Worm (Caenorhabditis elegans) whole organism, mixed stage, embryonic: Measurements from ENCODE around the gene B0496.6.

Experiments used
- M03D4.4 ChIP-seq: sonication (generic microtip); optimal IDR thresholded peaks from 2 replicates; lab custom pipeline; 2017; ENCODE audit warnings: mild to moderate bottlenecking, missing genetic modification characterization, missing compliant biosample characterization
- bed-3 ChIP-seq: fragments of 200-800 bp; sonication (Bioruptor generic); optimal IDR thresholded peaks from 3 replicates; lab custom pipeline; 2018; ENCODE audit warnings: mild to moderate bottlenecking, missing genetic modification characterization, moderate library complexity, missing compliant biosample characterization
- blmp-1 ChIP-seq: fragments of 150-350 bp; optimal IDR thresholded peaks from 2 replicates; lab custom pipeline; 2014; ENCODE audit warnings: missing biosample characterization, missing genetic modification characterization
- ceh-39 ChIP-seq: fragments of 150-350 bp; optimal IDR thresholded peaks from 2 replicates; lab custom pipeline; 2014; ENCODE audit warnings: missing biosample characterization, missing genetic modification characterization
- ceh-43 ChIP-seq: fragments of 200-800 bp; sonication (Bioruptor generic); optimal IDR thresholded peaks from 2 replicates; lab custom pipeline; 2018; ENCODE audit warnings: mild to moderate bottlenecking, missing genetic modification characterization, moderate library complexity, missing compliant biosample characterization
- ces-1 ChIP-seq: fragments of 150-350 bp; optimal IDR thresholded peaks from 2 replicates; lab custom pipeline; 2014; ENCODE audit warnings: missing biosample characterization, missing genetic modification reagents, missing genetic modification characterization
- drap-1 ChIP-seq: fragments of 200-800 bp; sonication (Bioruptor generic); optimal IDR thresholded peaks from 3 replicates; lab custom pipeline; 2018; ENCODE audit warnings: mild to moderate bottlenecking, missing genetic modification characterization, missing compliant biosample characterization
- elt-1 ChIP-seq: sonication (generic microtip); optimal IDR thresholded peaks from 2 replicates; lab custom pipeline; 2017; ENCODE audit warnings: missing genetic modification characterization, mild to moderate bottlenecking, missing compliant biosample characterization, antibody characterized with exemption, moderate library complexity, borderline replicate concordance; ENCODE audit not compliant: insufficient read depth
- elt-3 ChIP-seq: fragments of 150-350 bp; optimal IDR thresholded peaks from 2 replicates; lab custom pipeline; 2014; ENCODE audit warnings: missing biosample characterization, missing genetic modification characterization
- flh-1 ChIP-seq: fragments of 200-800 bp; sonication (Bioruptor generic); optimal IDR thresholded peaks from 2 replicates; lab custom pipeline; 2018; ENCODE audit warnings: mild to moderate bottlenecking, missing genetic modification characterization, moderate library complexity, missing compliant biosample characterization
- ham-2 ChIP-seq: fragments of 200-800 bp; sonication (Bioruptor generic); optimal IDR thresholded peaks from 2 replicates; lab custom pipeline; 2018; ENCODE audit warnings: mild to moderate bottlenecking, missing genetic modification characterization, missing compliant biosample characterization
- hlh-1 ChIP-seq: fragments of 150-350 bp; optimal IDR thresholded peaks from 2 replicates; lab custom pipeline; 2014; ENCODE audit warnings: missing biosample characterization, missing genetic modification reagents, missing genetic modification characterization
- lin-13 ChIP-seq: fragments of 150-350 bp; optimal IDR thresholded peaks from 2 replicates; lab custom pipeline; 2014; ENCODE audit warnings: missing biosample characterization, missing genetic modification characterization
- lsy-2 ChIP-seq: fragments of 150-350 bp; optimal IDR thresholded peaks from 2 replicates; lab custom pipeline; 2014; ENCODE audit warnings: missing biosample characterization, missing genetic modification characterization
- mab-5 ChIP-seq: fragments of 150-350 bp; optimal IDR thresholded peaks from 2 replicates; lab custom pipeline; 2014; ENCODE audit warnings: missing biosample characterization, missing genetic modification characterization
- mep-1 ChIP-seq: fragments of 150-350 bp; optimal IDR thresholded peaks from 2 replicates; lab custom pipeline; 2017; ENCODE audit warnings: missing biosample characterization, missing genetic modification reagents, missing genetic modification characterization, inconsistent platforms
- mls-2 ChIP-seq: sonication (generic microtip); optimal IDR thresholded peaks from 2 replicates; lab custom pipeline; 2016; ENCODE audit warnings: mild to moderate bottlenecking, missing genetic modification characterization, moderate library complexity, missing compliant biosample characterization
- nhr-2 ChIP-seq: fragments of 150-350 bp; optimal IDR thresholded peaks from 2 replicates; lab custom pipeline; 2014; ENCODE audit warnings: missing biosample characterization, missing genetic modification characterization
- nhr-237 ChIP-seq: fragments of 150-350 bp; optimal IDR thresholded peaks from 2 replicates; lab custom pipeline; 2014; ENCODE audit warnings: missing biosample characterization, missing genetic modification characterization
- nhr-76 ChIP-seq: sonication (generic microtip); optimal IDR thresholded peaks from 2 replicates; lab custom pipeline; 2017; ENCODE audit warnings: missing biosample characterization, missing genetic modification characterization
- pha-4 ChIP-seq: fragments of 150-350 bp; optimal IDR thresholded peaks from 2 replicates; lab custom pipeline; 2018; ENCODE audit warnings: missing biosample characterization, missing genetic modification reagents, missing genetic modification characterization
- sem-2 ChIP-seq: fragments of 200-800 bp; sonication (Bioruptor generic); optimal IDR thresholded peaks from 2 replicates; lab custom pipeline; 2018; ENCODE audit warnings: mild to moderate bottlenecking, missing genetic modification characterization, missing compliant biosample characterization
- snpc-4 ChIP-seq: fragments of 150-350 bp; optimal IDR thresholded peaks from 2 replicates; lab custom pipeline; 2014; ENCODE audit warnings: missing biosample characterization, missing genetic modification characterization
- sptf-1 ChIP-seq: sonication (generic microtip); optimal IDR thresholded peaks from 2 replicates; lab custom pipeline; 2017; ENCODE audit warnings: mild to moderate bottlenecking, missing genetic modification characterization, moderate library complexity, missing compliant biosample characterization
- unc-120 ChIP-seq: sonication (generic microtip); optimal IDR thresholded peaks from 2 replicates; lab custom pipeline; 2017; ENCODE audit warnings: missing genetic modification characterization, missing compliant biosample characterization; ENCODE audit not compliant: poor library complexity, severe bottlenecking
- unc-39 ChIP-seq: fragments of 150-350 bp; optimal IDR thresholded peaks from 2 replicates; lab custom pipeline; 2014; ENCODE audit warnings: missing biosample characterization, missing genetic modification characterization
- unc-62 ChIP-seq: fragments of 150-350 bp; optimal IDR thresholded peaks from 2 replicates; lab custom pipeline; 2014; ENCODE audit warnings: missing biosample characterization, missing genetic modification reagents, missing genetic modification characterization
- zip-8 ChIP-seq: fragments of 150-350 bp; optimal IDR thresholded peaks from 2 replicates; lab custom pipeline; 2014; ENCODE audit warnings: missing biosample characterization, missing genetic modification characterization
- ztf-11 ChIP-seq: fragments of 150-350 bp; optimal IDR thresholded peaks from 2 replicates; lab custom pipeline; 2014; ENCODE audit warnings: missing biosample characterization, missing genetic modification characterization

Gene B0496.6

DNA sequence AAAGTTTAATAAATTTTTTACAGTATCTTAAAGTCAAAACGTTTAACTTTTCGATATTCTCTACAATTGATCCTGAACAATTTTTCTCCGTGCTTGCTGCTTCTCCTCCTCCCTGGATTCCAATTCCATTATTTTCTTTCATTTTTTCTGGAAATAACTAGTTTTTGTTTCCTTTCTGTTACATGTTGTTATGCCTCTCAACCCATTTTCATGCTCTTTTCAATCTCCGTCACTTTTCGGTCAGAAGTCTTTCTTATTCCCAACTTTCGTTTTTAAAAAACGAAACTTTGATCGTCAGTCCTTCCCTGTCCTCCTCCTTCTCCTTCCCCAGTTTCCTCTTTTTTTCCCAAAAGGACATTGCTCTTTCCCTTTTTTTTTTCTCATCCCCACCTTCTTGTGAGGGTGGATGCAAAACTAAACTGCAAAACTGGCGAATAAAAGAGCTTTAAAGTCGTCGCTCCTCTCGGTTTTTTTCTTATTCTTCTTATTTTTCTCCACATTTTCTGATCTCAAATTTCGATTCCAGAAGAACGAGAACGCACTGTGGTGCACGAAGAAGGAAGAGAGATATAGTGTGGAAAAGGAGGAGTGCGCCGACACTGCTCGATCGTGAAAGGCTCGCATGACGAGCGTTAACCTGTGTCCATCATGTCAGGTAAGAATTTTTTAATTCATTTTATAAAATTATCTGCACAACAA, 13.8 kb upstream of the B0496.6 start, which contains the start of the genes C48A7.16 and egl-19:
TSS of gene C48A7.16 (plus strand) at position 544 of the 699 bp plus-strand sequence.
TSS of gene egl-19 (plus strand) at position 649 of the 699 bp plus-strand sequence.
- no peak for TF ChIP-seq nhr-76 (tag; lab: Kevin White, UChicago)
- no peak for TF ChIP-seq sem-2 (GFP tag; lab: Kevin White, UChicago)
- no peak for TF ChIP-seq mab-5 (tag; lab: Kevin White, UChicago)
- TF ChIP-seq, all 35 proteins: peak for 0

ce11 chrIV:7406690-7407089, 12.2 kb upstream of the B0496.6 start:
- TF ChIP-seq elt-1 (tag; lab: Kevin White, UChicago) = no peak
- TF ChIP-seq pha-4 (tag; lab: Kevin White, UChicago) = no peak
- peak; percentile 19 for TF ChIP-seq unc-120
- no peak for TF ChIP-seq unc-39 (tag; lab: Kevin White, UChicago)
- no peak for TF ChIP-seq snpc-4
- TF ChIP-seq hlh-1 = peak; percentile 62
- no peak for TF ChIP-seq sem-2 (GFP tag; lab: Kevin White, UChicago)
- TF ChIP-seq unc-62 (GFP tag; lab: Kevin White, UChicago) = peak; percentile 6

ce11 chrIV:7407301-7407700, 11.6 kb upstream of the B0496.6 start:
- TF ChIP-seq mab-5 (tag; lab: Kevin White, UChicago) (no peak), sptf-1 (tag; lab: Kevin White, UChicago) (no peak), ces-1 (GFP tag; lab: Kevin White, UChicago) (peak; percentile 24), sem-2 (GFP tag; lab: Kevin White, UChicago) (no peak), nhr-237 (no peak)

DNA sequence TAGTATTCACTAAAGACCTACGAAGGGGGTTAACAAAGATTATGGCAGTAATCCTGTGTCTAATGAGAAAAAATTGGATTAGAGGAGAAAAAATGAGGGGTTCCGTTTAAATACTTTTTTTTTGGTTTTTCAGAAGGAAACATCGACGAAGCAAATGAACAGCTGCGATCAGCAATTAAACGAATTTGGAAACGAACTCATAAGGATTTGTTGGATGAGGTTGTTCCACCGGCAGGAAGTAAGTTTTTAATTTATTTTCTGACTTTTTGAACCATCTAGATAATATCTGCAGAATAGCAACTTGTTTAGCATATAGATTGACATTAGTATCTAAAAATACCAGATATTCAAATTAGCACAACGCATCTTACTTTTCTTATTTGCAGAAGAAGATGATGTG, 5.3 kb upstream of the B0496.6 start:
- no peak for TF ChIP-seq sptf-1 (tag; lab: Kevin White, UChicago)
- TF ChIP-seq unc-120 = no peak
- TF ChIP-seq hlh-1 = no peak
- TF ChIP-seq mep-1 (tag; lab: Kevin White, UChicago) = no peak
- TF ChIP-seq lsy-2 = no peak
- TF ChIP-seq elt-3 (tag; lab: Kevin White, UChicago) = no peak
- no peak for TF ChIP-seq blmp-1 (tag; lab: Kevin White, UChicago)
- no peak for TF ChIP-seq pha-4 (tag; lab: Kevin White, UChicago)
- TF ChIP-seq mab-5 (tag; lab: Kevin White, UChicago) = no peak
- TF ChIP-seq ham-2 (GFP tag; lab: Kevin White, UChicago) = no peak
- no peak for TF ChIP-seq ceh-43
- TF ChIP-seq flh-1 = no peak
- TF ChIP-seq ztf-11 (tag; lab: Kevin White, UChicago) = no peak
- no peak for TF ChIP-seq bed-3
- no peak for TF ChIP-seq M03D4.4
- TF ChIP-seq, all 35 proteins: peak for 0

DNA sequence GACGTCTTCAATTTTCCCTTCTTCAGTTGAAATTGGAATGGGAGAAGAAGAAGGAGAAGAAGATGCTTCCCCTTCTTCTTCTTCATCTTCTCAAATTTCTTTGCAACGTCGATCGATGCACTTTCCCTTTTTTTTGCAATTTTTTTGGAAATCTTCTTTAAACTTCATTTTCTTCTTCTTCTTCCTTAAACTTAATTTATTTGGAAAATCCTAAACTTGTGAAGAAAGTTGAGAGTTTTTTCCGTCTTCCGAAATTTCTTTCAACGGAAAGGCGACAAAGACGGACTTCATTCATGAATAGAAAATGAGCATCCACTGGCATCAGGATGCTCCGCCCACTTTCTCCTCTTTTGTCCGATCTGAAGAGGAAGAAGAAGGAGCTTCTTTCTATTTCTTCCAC, 4.8 kb upstream of the B0496.6 start:
- TF ChIP-seq ceh-39 (tag; lab: Kevin White, UChicago) (no peak), ces-1 (GFP tag; lab: Kevin White, UChicago) (peak; percentile 77)

DNA sequence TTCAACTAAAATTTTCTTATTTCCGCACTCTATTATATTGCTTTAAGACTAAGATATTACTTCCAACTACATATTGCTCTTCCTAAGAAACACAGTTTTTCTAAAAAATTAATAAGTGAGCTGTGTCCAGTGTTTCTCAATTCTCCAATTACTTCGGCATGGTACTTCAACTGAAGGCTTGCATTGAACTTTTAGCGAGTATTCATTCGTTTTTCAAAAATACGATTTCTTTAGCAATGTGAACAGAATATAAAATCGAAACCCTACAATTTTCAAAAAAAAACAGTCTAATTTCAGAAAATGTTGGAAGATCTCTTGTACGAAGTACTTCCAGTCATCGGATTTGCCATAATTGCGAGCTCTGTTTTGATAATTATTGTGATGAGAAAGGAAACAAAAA, 2.0 kb downstream of the B0496.6 start, which contains the start of gene srtx-1:
TSS of gene srtx-1 (plus strand) at position 301 of the 400 bp plus-strand sequence.
- no peak for TF ChIP-seq ceh-39 (tag; lab: Kevin White, UChicago)
- TF ChIP-seq mls-2 (tag; lab: Kevin White, UChicago) = no peak
- TF ChIP-seq unc-62 (GFP tag; lab: Kevin White, UChicago) = no peak
- no peak for TF ChIP-seq unc-39 (tag; lab: Kevin White, UChicago)
- TF ChIP-seq blmp-1 (tag; lab: Kevin White, UChicago) = no peak
- TF ChIP-seq drap-1 (GFP tag; lab: Kevin White, UChicago) = no peak
- TF ChIP-seq ham-2 (GFP tag; lab: Kevin White, UChicago) = no peak
- TF ChIP-seq unc-120 = no peak
- TF ChIP-seq nhr-2 (tag; lab: Kevin White, UChicago) = no peak
- no peak for TF ChIP-seq zip-8 (tag; lab: Kevin White, UChicago)
- TF ChIP-seq ztf-11 (tag; lab: Kevin White, UChicago) = no peak
- TF ChIP-seq lin-13 (tag; lab: Kevin White, UChicago) = no peak
- TF ChIP-seq snpc-4 = no peak
- no peak for TF ChIP-seq ceh-43
